Worm (Caenorhabditis elegans): ENCODE measurements around the gene aldo-2.

aldo-2 gene

DNA sequence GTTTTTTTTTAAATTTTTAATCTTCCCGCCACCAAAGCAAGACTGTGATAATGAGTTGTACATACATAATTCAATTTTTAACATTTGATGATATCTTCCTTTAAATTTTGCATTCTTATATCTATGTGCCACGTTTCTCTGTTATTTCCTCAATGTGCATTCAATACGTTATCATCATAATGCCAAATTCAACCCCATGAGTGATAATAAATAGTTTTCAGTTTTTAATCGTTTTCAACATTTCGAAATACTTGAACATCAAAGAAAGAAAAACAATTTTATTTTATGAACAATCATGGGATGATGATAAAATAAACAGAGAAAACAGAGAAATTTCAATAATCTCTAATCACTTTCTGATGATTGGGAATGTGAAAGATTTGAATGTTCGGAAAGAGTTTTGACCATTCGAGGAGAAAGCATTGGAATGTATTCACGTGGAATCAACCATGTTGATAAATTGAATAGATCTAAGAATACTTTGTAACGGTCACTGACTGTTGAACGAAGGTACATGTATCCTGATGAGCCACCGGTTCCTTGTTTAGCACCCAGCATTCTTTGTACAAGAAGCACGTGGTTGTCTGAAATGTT, 41.0 kb upstream of the aldo-2 start (continued):
- peak; percentile 43 for TF ChIP-seq ama-1 (optimal IDR thresholded peaks at IDR 0.05)

ce11 chrIII:5915926-5916325, 39.5 kb upstream of the aldo-2 start:
- TF ChIP-seq unc-130 (tag; optimal IDR thresholded peaks at IDR 0.05) = no peak
- TF ChIP-seq pax-3 (tag; optimal IDR thresholded peaks at IDR 0.05) = no peak
- TF ChIP-seq zip-4 (GFP tag; optimal IDR thresholded peaks at IDR 0.05) = no peak
- no peak for TF ChIP-seq ceh-63 (GFP tag; optimal IDR thresholded peaks at IDR 0.05)
- no peak for TF ChIP-seq nhr-71 (tag; optimal IDR thresholded peaks at IDR 0.05)
- no peak for TF ChIP-seq unc-30 (tag; optimal IDR thresholded peaks at IDR 0.05)
- no peak for TF ChIP-seq aha-1 (tag; optimal IDR thresholded peaks at IDR 0.05)
- TF ChIP-seq grh-1 (GFP tag; IDR thresholded peaks at IDR 0.05) = no peak
- peak in 1 of 2 experiments; percentile 31 for TF ChIP-seq lin-35 (GFP tag; optimal IDR thresholded peaks at IDR 0.05)
- TF ChIP-seq lsy-2 (tag; optimal IDR thresholded peaks at IDR 0.05) = no peak
- no peak for TF ChIP-seq nhr-90 (tag; optimal IDR thresholded peaks at IDR 0.05; ENCODE audit: poor library complexity)
- TF ChIP-seq elt-2 (tag; optimal IDR thresholded peaks at IDR 0.05) = peak; percentile 34
- no peak for TF ChIP-seq fkh-10 (GFP tag; optimal IDR thresholded peaks at IDR 0.05)
- no peak for TF ChIP-seq efl-1 (optimal IDR thresholded peaks at IDR 0.05)
- TF ChIP-seq efl-1 (GFP tag; optimal IDR thresholded peaks at IDR 0.05 in 1 of 2) = peak in 1 of 2 experiments; percentile 55
- no peak for TF ChIP-seq nhr-28 (tag; optimal IDR thresholded peaks at IDR 0.05)
- TF ChIP-seq sox-4 (tag; optimal IDR thresholded peaks at IDR 0.05) = no peak
- TF ChIP-seq sptf-1 (tag; optimal IDR thresholded peaks at IDR 0.05) = no peak
- TF ChIP-seq vab-15 (tag; optimal IDR thresholded peaks at IDR 0.05) = no peak
- no peak for TF ChIP-seq snpc-4 (tag; optimal IDR thresholded peaks at IDR 0.05)
- TF ChIP-seq Y116A8C.19 (tag; optimal IDR thresholded peaks at IDR 0.05; ENCODE audit: borderline replicate concordance) = no peak

DNA sequence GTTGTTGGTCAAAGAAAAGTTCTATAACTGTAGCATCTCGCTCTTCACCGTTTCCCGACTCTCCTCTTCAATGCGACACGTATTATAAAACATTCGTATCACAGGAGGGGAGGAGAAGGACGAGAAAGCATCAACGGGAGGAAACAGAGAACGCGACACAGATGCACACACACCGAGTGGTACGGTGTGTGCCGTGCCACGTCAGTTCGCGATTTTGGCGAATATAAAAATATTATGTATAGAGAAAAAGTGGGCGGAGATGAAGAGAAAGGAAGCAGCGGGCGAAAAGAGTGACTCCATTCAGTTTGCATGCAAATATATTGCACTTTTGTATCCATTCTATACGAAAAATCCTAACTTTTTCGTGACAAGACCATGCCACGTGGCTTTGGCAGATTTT, 38.3 kb upstream of the aldo-2 start:
- TF ChIP-seq aha-1 (tag; optimal IDR thresholded peaks at IDR 0.05) (no peak), tlp-1 (tag; optimal IDR thresholded peaks at IDR 0.05) (no peak), pax-3 (tag; optimal IDR thresholded peaks at IDR 0.05) (no peak), dpl-1 (GFP tag; optimal IDR thresholded peaks at IDR 0.05) (no peak), nhr-90 (tag; optimal IDR thresholded peaks at IDR 0.05; ENCODE audit: poor library complexity) (no peak), elt-2 (tag; optimal IDR thresholded peaks at IDR 0.05) (peak; percentile 14), nhr-12 (tag; optimal IDR thresholded peaks at IDR 0.05) (no peak)

- TF ChIP-seq hlh-4 (tag; optimal IDR thresholded peaks at IDR 0.05) (no peak), hpl-2 (GFP tag; optimal IDR thresholded peaks at IDR 0.05) (no peak), ceh-90 (tag; optimal IDR thresholded peaks at IDR 0.05) (no peak), xbp-1 (tag; optimal IDR thresholded peaks at IDR 0.05) (no peak), zag-1 (tag; optimal IDR thresholded peaks at IDR 0.05) (no peak), aha-1 (tag; optimal IDR thresholded peaks at IDR 0.05) (no peak), efl-3 (GFP tag; optimal IDR thresholded peaks at IDR 0.05) (no peak), nhr-237 (tag; optimal IDR thresholded peaks at IDR 0.05) (no peak), unc-62 (GFP tag; optimal IDR thresholded peaks at IDR 0.05) (no peak), nhr-12 (tag; optimal IDR thresholded peaks at IDR 0.05) (no peak), ztf-4 (tag; optimal IDR thresholded peaks at IDR 0.05) (no peak), mep-1 (tag; optimal IDR thresholded peaks at IDR 0.05) (no peak), nhr-47 (tag; optimal IDR thresholded peaks at IDR 0.05) (no peak)
Observed at ce11 chrIII:5908408-5908807, 32.0 kb upstream of the aldo-2 start, which contains the start of gene C28H8.3. C28H8.3 (plus strand) TSS chrIII:5908700.

ce11 chrIII:5906749-5907148, 30.3 kb upstream of the aldo-2 start, which contains the start of gene erd-2.2:
erd-2.2 (plus strand) TSS chrIII:5907049.
- TF ChIP-seq mep-1 (tag; optimal IDR thresholded peaks at IDR 0.05) (no peak), nhr-77 (tag; optimal IDR thresholded peaks at IDR 0.05) (no peak), aha-1 (tag; optimal IDR thresholded peaks at IDR 0.05) (no peak), ceh-82 (tag; optimal IDR thresholded peaks at IDR 0.05) (no peak), sptf-1 (tag; optimal IDR thresholded peaks at IDR 0.05) (no peak), lin-35 (GFP tag; optimal IDR thresholded peaks at IDR 0.05) (no peak), nhr-76 (tag; optimal IDR thresholded peaks at IDR 0.05) (no peak), dpl-1 (GFP tag; optimal IDR thresholded peaks at IDR 0.05) (no peak), mdl-1 (tag; optimal IDR thresholded peaks at IDR 0.05) (no peak), nhr-11 (tag; optimal IDR thresholded peaks at IDR 0.05) (no peak), efl-1 (optimal IDR thresholded peaks at IDR 0.05) (no peak), efl-1 (GFP tag; optimal IDR thresholded peaks at IDR 0.05 in 1 of 2) (peak in 1 of 2 experiments; percentile 31), unc-130 (tag; optimal IDR thresholded peaks at IDR 0.05) (no peak), ets-5 (GFP tag; IDR thresholded peaks at IDR 0.05) (no peak), nhr-85 (tag) (peak; percentile 43), blmp-1 (tag; optimal IDR thresholded peaks at IDR 0.05) (peak; percentile 30), fos-1 (tag; optimal IDR thresholded peaks at IDR 0.05) (no peak), jun-1 (tag; optimal IDR thresholded peaks at IDR 0.05) (no peak), sox-4 (tag; optimal IDR thresholded peaks at IDR 0.05) (no peak), swsn-7 (tag; optimal IDR thresholded peaks at IDR 0.05) (no peak)

All from whole organism, L1 larva.